Worm (Caenorhabditis elegans) whole organism, L4 larva: Measurements from ENCODE around the gene srh-222.

Source experiments
- D1046.2 ChIP-seq: fragments of 200-800 bp; sonication (Bioruptor generic); IDR thresholded peaks from 2 replicates; pipeline ENCODE4 v1.3.6; 2022; ENCODE audit warnings: missing genetic modification characterization, missing compliant biosample characterization
- F37D6.2 ChIP-seq: sonication (generic microtip); optimal IDR thresholded peaks from 2 replicates; lab custom pipeline; 2016; ENCODE audit warnings: mild to moderate bottlenecking, missing genetic modification characterization, missing compliant biosample characterization
- F44E2.7 ChIP-seq: fragments of 200-800 bp; sonication (Bioruptor generic); IDR thresholded peaks from 2 replicates; pipeline ENCODE4 v2.1.2; 2022; ENCODE audit warnings: missing genetic modification characterization, missing compliant biosample characterization
- R02D3.7 ChIP-seq: fragments of 150-350 bp; sonication (generic microtip); optimal IDR thresholded peaks from 3 replicates; lab custom pipeline; 2014; ENCODE audit warnings: missing biosample characterization, missing genetic modification characterization
- T26A8.4 ChIP-seq: fragments of 200-800 bp; sonication (Bioruptor generic); IDR thresholded peaks from 2 replicates; pipeline ENCODE4 v1.3.6; 2022; ENCODE audit warnings: missing genetic modification characterization, missing compliant biosample characterization
- Y105C5A.15 ChIP-seq: fragments of 200-800 bp; sonication (Bioruptor generic); IDR thresholded peaks from 2 replicates; pipeline ENCODE4 v1.3.6; 2022; ENCODE audit warnings: missing genetic modification characterization, missing compliant biosample characterization
- aha-1 ChIP-seq: fragments of 150-350 bp; peaks from one replicate; lab custom pipeline; 2014; ENCODE audit warnings: missing biosample characterization, missing genetic modification characterization
- aly-2 ChIP-seq: sonication (generic microtip); optimal IDR thresholded peaks from 2 replicates; lab custom pipeline; 2018; ENCODE audit warnings: missing biosample characterization, missing genetic modification characterization
- ama-1 ChIP-seq: fragments of 150-350 bp; optimal IDR thresholded peaks from 2 replicates; lab custom pipeline; 2014; ENCODE audit warnings: inconsistent platforms, mixed read lengths
- ceh-20 ChIP-seq: fragments of 200-800 bp; sonication (Bioruptor generic); IDR thresholded peaks from 2 replicates; pipeline ENCODE4 v1.3.6; 2022; ENCODE audit warnings: missing genetic modification reagents, missing genetic modification characterization, missing compliant biosample characterization
- ceh-44 ChIP-seq: fragments of 200-800 bp; sonication (Bioruptor generic); IDR thresholded peaks from 2 replicates; pipeline ENCODE4 v1.3.6; 2022; ENCODE audit warnings: missing genetic modification reagents, missing genetic modification characterization, missing compliant biosample characterization
- ces-1 ChIP-seq: fragments of 150-350 bp; sonication (generic microtip); optimal IDR thresholded peaks from 4 replicates; lab custom pipeline; 2014; ENCODE audit warnings: missing biosample characterization, missing genetic modification reagents, missing genetic modification characterization
- daf-16 ChIP-seq, 3 experiments: sonication (generic microtip); optimal IDR thresholded peaks; 2 replicates each; lab custom pipeline; 2016 to 2017; ENCODE audit warnings: missing genetic modification characterization in 3 of 3, missing genetic modification reagents in 3 of 3, mild to moderate bottlenecking in 2 of 3, missing compliant biosample characterization in 2 of 3, missing biosample characterization in 1 of 3, moderate library complexity in 1 of 3
- daf-8 ChIP-seq: fragments of 200-800 bp; sonication (Bioruptor generic); IDR thresholded peaks from 2 replicates; pipeline ENCODE4 v1.3.6; 2022; ENCODE audit warnings: missing genetic modification characterization, missing compliant biosample characterization
- dmd-6 ChIP-seq: fragments of 200-800 bp; sonication (Bioruptor generic); IDR thresholded peaks from 2 replicates; pipeline ENCODE4 v1.3.6; 2022; ENCODE audit warnings: missing genetic modification reagents, missing genetic modification characterization, missing compliant biosample characterization
- dmd-8 ChIP-seq: fragments of 200-800 bp; sonication (Bioruptor generic); IDR thresholded peaks from 2 replicates; pipeline ENCODE4 v1.3.6; 2022; ENCODE audit warnings: missing genetic modification characterization, missing compliant biosample characterization
- dve-1 ChIP-seq: sonication (generic microtip); optimal IDR thresholded peaks from 2 replicates; lab custom pipeline; 2017; ENCODE audit warnings: antibody characterized with exemption, mild to moderate bottlenecking, missing genetic modification characterization, missing compliant biosample characterization; ENCODE audit not compliant: insufficient read depth
- fkh-10 ChIP-seq: fragments of 150-350 bp; optimal IDR thresholded peaks from 2 replicates; lab custom pipeline; 2014; ENCODE audit warnings: missing biosample characterization, missing genetic modification reagents, missing genetic modification characterization
- gei-8 ChIP-seq: fragments of 200-800 bp; sonication (Bioruptor generic); optimal IDR thresholded peaks from 2 replicates; lab custom pipeline; 2018; ENCODE audit warnings: mild to moderate bottlenecking, missing genetic modification characterization, missing compliant biosample characterization
- hlh-11 ChIP-seq: fragments of 200-800 bp; sonication (Bioruptor generic); optimal IDR thresholded peaks from 2 replicates; lab custom pipeline; 2018; ENCODE audit warnings: mild to moderate bottlenecking, missing genetic modification characterization, missing compliant biosample characterization
- lin-13 ChIP-seq: fragments of 150-350 bp; optimal IDR thresholded peaks from 2 replicates; lab custom pipeline; 2014; ENCODE audit warnings: missing biosample characterization, missing genetic modification reagents, missing genetic modification characterization
- lin-15B ChIP-seq: fragments of 150-350 bp; sonication (generic microtip); optimal IDR thresholded peaks from 3 replicates; lab custom pipeline; 2014; ENCODE audit warnings: missing biosample characterization, missing genetic modification characterization
- lin-29 ChIP-seq: fragments of 200-800 bp; sonication (Bioruptor generic); IDR thresholded peaks from 2 replicates; pipeline ENCODE4 v1.3.6; 2022; ENCODE audit warnings: missing genetic modification reagents, missing genetic modification characterization, missing compliant biosample characterization
- lir-3 ChIP-seq: sonication (generic microtip); optimal IDR thresholded peaks from 2 replicates; lab custom pipeline; 2016; ENCODE audit warnings: mild to moderate bottlenecking, missing genetic modification characterization, missing compliant biosample characterization
- mdt-29 ChIP-seq: fragments of 200-800 bp; sonication (Bioruptor generic); IDR thresholded peaks from 2 replicates; pipeline ENCODE4 v1.3.6; 2022; ENCODE audit warnings: missing genetic modification reagents, missing genetic modification characterization, missing compliant biosample characterization
- mes-2 ChIP-seq: sonication (generic microtip); optimal IDR thresholded peaks from 2 replicates; lab custom pipeline; 2016; ENCODE audit warnings: missing genotype, mild to moderate bottlenecking, missing genetic modification characterization, missing compliant biosample characterization; ENCODE audit not compliant: poor library complexity, severe bottlenecking
- mxl-2 ChIP-seq: fragments of 200-800 bp; sonication (Bioruptor generic); conservative IDR thresholded peaks from 2 replicates; pipeline ENCODE4 v1.3.6; 2022; ENCODE audit warnings: missing genetic modification reagents, missing genetic modification characterization, missing compliant biosample characterization
- mxl-3 ChIP-seq: fragments of 200-800 bp; sonication (Bioruptor generic); optimal IDR thresholded peaks from 2 replicates; lab custom pipeline; 2018; ENCODE audit warnings: mild to moderate bottlenecking, missing genetic modification characterization, missing compliant biosample characterization
- nhr-102 ChIP-seq: sonication (generic microtip); optimal IDR thresholded peaks from 2 replicates; lab custom pipeline; 2016; ENCODE audit warnings: mild to moderate bottlenecking, missing genetic modification characterization, moderate library complexity, missing compliant biosample characterization
- nhr-111 ChIP-seq: fragments of 200-800 bp; sonication (Bioruptor generic); optimal IDR thresholded peaks from 2 replicates; lab custom pipeline; 2018; ENCODE audit warnings: mild to moderate bottlenecking, missing genetic modification characterization, missing compliant biosample characterization
- nhr-28 ChIP-seq: fragments of 150-350 bp; optimal IDR thresholded peaks from 2 replicates; lab custom pipeline; 2014; ENCODE audit warnings: missing biosample characterization, missing genetic modification characterization
- nhr-41 ChIP-seq: fragments of 200-800 bp; sonication (Bioruptor generic); IDR thresholded peaks from 2 replicates; pipeline ENCODE4 v1.3.6; 2022; ENCODE audit warnings: missing genetic modification reagents, missing genetic modification characterization, missing compliant biosample characterization
- nhr-48 ChIP-seq: sonication (generic microtip); optimal IDR thresholded peaks from 2 replicates; lab custom pipeline; 2016; ENCODE audit warnings: mild to moderate bottlenecking, missing genetic modification characterization, missing compliant biosample characterization
- nhr-6 ChIP-seq: fragments of 150-350 bp; optimal IDR thresholded peaks from 2 replicates; lab custom pipeline; 2014; ENCODE audit warnings: missing biosample characterization, missing genetic modification characterization
- nhr-77 ChIP-seq: fragments of 150-350 bp; optimal IDR thresholded peaks from 2 replicates; lab custom pipeline; 2014; ENCODE audit warnings: missing biosample characterization, missing genetic modification characterization
- pha-4 ChIP-seq, 2 experiments: fragments of 150-350 bp in 1 of 2; fragments of 200-800 bp in 1 of 2; sonication (Bioruptor generic) in 1 of 2; IDR thresholded peaks in 1 of 2; optimal IDR thresholded peaks in 1 of 2; 2 replicates each; pipeline versions ENCODE4 v1.3.6 to Lab custom; 2014 to 2022; ENCODE audit warnings: missing genetic modification characterization in 2 of 2, missing genetic modification reagents in 2 of 2, missing biosample characterization in 1 of 2, missing compliant biosample characterization in 1 of 2
- sdz-12 ChIP-seq: fragments of 200-800 bp; sonication (Bioruptor generic); optimal IDR thresholded peaks from 2 replicates; lab custom pipeline; 2018; ENCODE audit warnings: mild to moderate bottlenecking, missing genetic modification characterization, missing compliant biosample characterization
- set-16 ChIP-seq: fragments of 200-800 bp; sonication (Bioruptor generic); IDR thresholded peaks from 2 replicates; pipeline ENCODE4 v1.3.6; 2022; ENCODE audit warnings: missing genetic modification reagents, missing genetic modification characterization, missing compliant biosample characterization
- skn-1 ChIP-seq: fragments of 150-350 bp; optimal IDR thresholded peaks from 2 replicates; lab custom pipeline; 2014; ENCODE audit warnings: missing biosample characterization, missing genetic modification characterization
- snpc-4 ChIP-seq: fragments of 150-350 bp; optimal IDR thresholded peaks from 2 replicates; lab custom pipeline; 2014; ENCODE audit warnings: missing biosample characterization, missing genetic modification characterization
- tag-97 ChIP-seq: fragments of 200-800 bp; sonication (Bioruptor generic); IDR thresholded peaks from 2 replicates; pipeline ENCODE4 v1.3.6; 2022; ENCODE audit warnings: missing genetic modification characterization, missing compliant biosample characterization
- tra-1 ChIP-seq: fragments of 200-800 bp; sonication (Bioruptor generic); IDR thresholded peaks from 2 replicates; pipeline ENCODE4 v1.3.6; 2022; ENCODE audit warnings: missing genetic modification reagents, missing genetic modification characterization, missing compliant biosample characterization
- unc-39 ChIP-seq: sonication (generic microtip); optimal IDR thresholded peaks from 2 replicates; lab custom pipeline; 2017; ENCODE audit warnings: missing biosample characterization, missing genetic modification characterization
- unc-62 ChIP-seq, 3 experiments: fragments of 150-350 bp in 1 of 3; sonication (generic microtip); optimal IDR thresholded peaks in 2 of 3; peaks in 1 of 3; 1 replicate in 1 of 3; 2 replicates in 2 of 3; lab custom pipeline; 2014 to 2017; ENCODE audit warnings: missing biosample characterization in 3 of 3, missing genetic modification characterization in 3 of 3, missing genetic modification reagents in 3 of 3, missing genotype in 1 of 3
- zip-2 ChIP-seq: fragments of 150-350 bp; optimal IDR thresholded peaks from 2 replicates; lab custom pipeline; 2014; ENCODE audit warnings: missing biosample characterization, missing genetic modification characterization
- ztf-7 ChIP-seq: fragments of 150-350 bp; optimal IDR thresholded peaks from 2 replicates; lab custom pipeline; 2014; ENCODE audit warnings: missing biosample characterization, missing genetic modification characterization

The srh-222 gene

DNA sequence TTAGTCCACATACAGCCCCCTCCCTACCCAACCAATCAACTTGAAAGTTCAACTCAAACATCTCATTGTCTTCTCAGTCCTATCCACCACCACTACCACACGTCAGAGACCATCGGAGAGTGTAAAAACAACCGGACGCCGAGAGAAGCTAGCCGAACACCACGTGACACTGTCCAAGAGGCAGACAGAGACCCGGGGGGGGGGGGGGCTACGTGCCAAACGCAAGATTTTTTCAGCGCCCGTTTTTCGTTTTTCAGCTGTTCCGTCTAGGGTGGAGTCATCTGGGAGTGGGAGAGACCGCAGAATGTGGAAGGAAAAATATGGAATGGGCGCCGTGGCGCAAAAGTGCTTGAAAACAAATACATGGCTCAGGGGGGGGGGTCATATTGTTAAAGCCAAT, 46.3 kb downstream of the srh-222 start (continued):
- TF ChIP-seq hlh-11 (tag; lab: Kevin White, UChicago) = peak; percentile 96
- TF ChIP-seq zip-2 (tag; lab: Kevin White, UChicago) = no peak
- no peak for TF ChIP-seq lin-13
- TF ChIP-seq tra-1 = 0 out of 2 replicates have a peak, but pooled peaks have one; percentile 61
- peak; percentile 85 for TF ChIP-seq set-16 (GFP tag; lab: Robert Waterston, UW)
- TF ChIP-seq daf-8 = no peak
- TF ChIP-seq gei-8 = no peak
- no peak for TF ChIP-seq dmd-8 (GFP tag; lab: Robert Waterston, UW)
- TF ChIP-seq pha-4 (GFP tag; IDR thresholded peaks at IDR 0.05; lab: Robert Waterston, UW) = 0 out of 2 replicates have a peak, but pooled peaks have one; percentile 29
- TF ChIP-seq pha-4 (tag; optimal IDR thresholded peaks at IDR 0.05; lab: Kevin White, UChicago) = no peak

DNA sequence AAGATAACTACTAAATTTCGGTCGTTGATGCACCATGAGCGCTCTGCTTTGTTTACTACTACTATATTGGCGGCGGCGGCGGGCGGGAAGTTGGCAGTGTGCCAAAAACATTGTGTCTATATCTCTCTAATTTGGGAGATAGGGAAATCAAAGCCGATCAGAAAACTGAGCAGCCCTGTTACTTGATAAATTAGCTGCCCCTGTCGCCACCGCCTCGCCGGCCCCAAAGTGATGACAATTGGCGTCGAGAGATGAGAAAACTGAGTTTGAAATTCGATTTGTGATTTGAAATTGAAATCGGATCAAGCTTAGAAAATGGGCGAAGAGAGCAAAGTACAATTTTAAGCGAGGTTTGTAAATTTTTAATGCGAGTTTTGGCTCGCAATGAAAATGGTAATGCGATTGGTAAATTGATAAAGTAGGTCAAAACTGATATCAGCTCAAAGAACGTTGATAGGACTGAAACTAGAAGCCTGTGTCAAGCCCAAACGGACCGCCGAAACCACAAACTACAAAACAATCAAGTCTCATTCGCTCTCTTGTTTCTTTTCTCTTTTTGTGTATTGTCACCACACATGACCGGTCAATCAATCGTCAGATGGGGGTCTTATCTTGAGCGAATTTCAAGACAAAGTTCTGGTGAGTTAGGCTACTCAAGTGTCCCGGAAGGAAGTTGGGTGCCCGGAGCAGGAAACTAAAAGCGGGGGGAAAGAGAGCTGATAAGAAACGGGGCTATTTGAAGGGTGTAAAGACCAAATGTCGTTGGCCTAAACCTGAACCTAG, 47.7 kb downstream of the srh-222 start:
- no peak for TF ChIP-seq lin-13
- TF ChIP-seq lir-3 (tag; lab: Kevin White, UChicago) = no peak
- TF ChIP-seq aha-1 (tag; lab: Kevin White, UChicago) = peak; percentile 90
- no peak for TF ChIP-seq skn-1
- peak; percentile 13 for TF ChIP-seq mes-2 (tag; lab: Kevin White, UChicago)
- no peak for TF ChIP-seq ceh-44 (GFP tag; lab: Robert Waterston, UW)
- TF ChIP-seq hlh-11 (tag; lab: Kevin White, UChicago) = peak; percentile 54
- peak; percentile 45 for TF ChIP-seq dve-1 (tag; lab: Kevin White, UChicago)
- TF ChIP-seq F37D6.2 (tag; lab: Kevin White, UChicago) = no peak
- no peak for TF ChIP-seq T26A8.4 (GFP tag; lab: Robert Waterston, UW)
- no peak for TF ChIP-seq D1046.2 (GFP tag; lab: Robert Waterston, UW)
- no peak for TF ChIP-seq gei-8
- peak in 1 of 2 experiments; percentile 20 for TF ChIP-seq daf-16 (GFP tag; optimal IDR thresholded peaks at IDR 0.05; lab: Kevin White, UChicago)
- TF ChIP-seq daf-16 (tag; optimal IDR thresholded peaks at IDR 0.05; lab: Kevin White, UChicago) = peak; percentile 57
- peak; percentile 75 for TF ChIP-seq dmd-6 (GFP tag; lab: Robert Waterston, UW)
- no peak for TF ChIP-seq nhr-77 (tag; lab: Kevin White, UChicago)
- peak in 1 of 2 experiments; percentile 3 for TF ChIP-seq unc-62 (GFP tag; optimal IDR thresholded peaks at IDR 0.05 in 1 of 2; lab: Kevin White, UChicago)
- TF ChIP-seq unc-62 (tag; optimal IDR thresholded peaks at IDR 0.05; lab: Kevin White, UChicago) = no peak
- peak; percentile 82 for TF ChIP-seq nhr-28 (tag; lab: Kevin White, UChicago)
- TF ChIP-seq, all 104 proteins: peak for 8

DNA sequence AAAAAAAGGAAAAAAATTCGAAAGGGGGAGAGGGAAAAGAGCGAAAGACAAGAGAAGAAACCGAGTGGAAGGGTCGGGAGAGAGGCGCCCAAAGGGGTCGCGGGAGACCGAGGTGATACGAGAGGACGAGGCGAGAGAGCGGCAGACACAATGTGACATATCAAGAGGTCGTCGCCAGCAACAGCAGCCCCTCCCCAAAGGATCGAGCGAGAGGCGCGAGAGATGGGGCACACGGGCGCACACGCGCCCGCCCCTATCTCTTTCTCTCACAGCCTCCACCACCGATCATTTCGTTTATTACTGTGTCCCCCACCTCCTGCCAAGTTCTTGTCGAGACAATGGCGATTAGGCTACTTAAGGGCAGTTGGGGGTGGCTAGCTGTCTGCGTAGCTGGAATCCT, 48.6 kb downstream of the srh-222 start:
- TF ChIP-seq mxl-2 (GFP tag; lab: Robert Waterston, UW) (0 out of 2 replicates have a peak, but pooled peaks have one; percentile 36), aly-2 (tag; lab: Kevin White, UChicago) (no peak), lin-29 (GFP tag; lab: Robert Waterston, UW) (no peak), lin-15B (no peak), R02D3.7 (tag; lab: Kevin White, UChicago) (no peak), mdt-29 (GFP tag; lab: Robert Waterston, UW) (no peak), nhr-48 (tag; lab: Kevin White, UChicago) (peak; percentile 63), ces-1 (no peak), ceh-20 (GFP tag; lab: Robert Waterston, UW) (peak; percentile 47; the same call in 1 of the 2 replicates), ama-1 (lab: Kevin White, UChicago) (no peak), fkh-10 (no peak), sdz-12 (GFP tag; lab: Kevin White, UChicago) (no peak), lin-13 (no peak), nhr-6 (tag; lab: Kevin White, UChicago) (no peak), nhr-111 (GFP tag; lab: Kevin White, UChicago) (no peak), F44E2.7 (0 out of 2 replicates have a peak, but pooled peaks have one; percentile 36), unc-39 (tag; lab: Kevin White, UChicago) (no peak), tag-97 (no peak), nhr-102 (peak; percentile 43), tra-1 (peak; percentile 74), Y105C5A.15 (GFP tag; lab: Robert Waterston, UW) (no peak), mxl-3 (peak; percentile 94), dmd-8 (GFP tag; lab: Robert Waterston, UW) (peak; percentile 62; the same call in 1 of the 2 replicates), nhr-41 (GFP tag; lab: Robert Waterston, UW) (peak; percentile 98), snpc-4 (no peak), ztf-7 (no peak)
